Fruit fly (Drosophila melanogaster): ENCODE results near the gene Grx3.

DNA sequence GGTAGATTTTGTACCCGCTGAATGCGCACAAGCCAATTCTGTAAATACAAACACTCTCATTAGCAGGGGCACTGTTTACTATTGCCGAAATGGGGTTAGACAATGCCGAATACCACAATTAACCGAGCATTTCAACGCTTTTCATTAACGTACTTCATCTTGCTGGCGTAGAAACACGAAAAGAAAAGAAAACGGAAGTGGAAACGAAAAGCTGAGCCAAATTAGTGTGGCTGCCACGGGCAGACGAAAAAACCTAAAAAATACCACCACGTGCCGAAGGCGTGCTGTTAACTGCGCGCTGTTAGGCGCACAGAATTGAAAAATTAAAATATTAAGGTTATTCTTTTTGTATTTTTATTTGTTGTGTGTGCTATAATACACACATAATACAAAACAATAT lies 28.7 kb downstream of the Grx3 start, which contains the start of gene RpL24:
- TF ChIP-seq CG11504 (tag; optimal IDR thresholded peaks at IDR 0.05): peak; percentile 82
- TF ChIP-seq kah (GFP tag; optimal IDR thresholded peaks at IDR 0.05): peak; percentile 92
- TF ChIP-seq danr (GFP tag; IDR thresholded peaks at IDR 0.05): peak; percentile 42; the same call in 1 of the 2 replicates
- TF ChIP-seq cad (GFP tag; optimal IDR thresholded peaks at IDR 0.05): no peak
- TF ChIP-seq CG16779 (GFP tag; IDR thresholded peaks at IDR 0.05): peak; percentile 85
- TF ChIP-seq ac (GFP tag; optimal IDR thresholded peaks at IDR 0.05): peak; percentile 92
- no peak for TF ChIP-seq CG8478 (optimal IDR thresholded peaks at IDR 0.05)
- no peak for TF ChIP-seq Dfd (GFP tag; optimal IDR thresholded peaks at IDR 0.05)
